Worm (Caenorhabditis elegans) whole organism, L2 larva: ENCODE results near the gene R07B1.5.

ENCODE experiments used
- C34F6.9 ChIP-seq: fragments of 150-350 bp; optimal IDR thresholded peaks from 2 replicates; lab custom pipeline; 2014; ENCODE audit warnings: missing biosample characterization, missing genetic modification characterization
- F13H6.1 ChIP-seq: sonication (generic microtip); optimal IDR thresholded peaks from 2 replicates; lab custom pipeline; 2016; ENCODE audit warnings: missing genetic modification characterization, missing compliant biosample characterization
- Y55F3AM.14 ChIP-seq: fragments of 200-800 bp; sonication (Bioruptor generic); optimal IDR thresholded peaks from 2 replicates; lab custom pipeline; 2018; ENCODE audit warnings: mild to moderate bottlenecking, missing genetic modification characterization, missing compliant biosample characterization
- ZK546.5 ChIP-seq: sonication (generic microtip); optimal IDR thresholded peaks from 2 replicates; lab custom pipeline; 2017; ENCODE audit warnings: missing biosample characterization, missing genetic modification characterization
- alr-1 ChIP-seq: fragments of 150-350 bp; optimal IDR thresholded peaks from 2 replicates; lab custom pipeline; 2014; ENCODE audit warnings: missing biosample characterization, missing genetic modification characterization
- aly-2 ChIP-seq: fragments of 150-350 bp; optimal IDR thresholded peaks from 2 replicates; lab custom pipeline; 2014; ENCODE audit warnings: missing biosample characterization, missing genetic modification characterization
- ama-1 ChIP-seq: fragments of 150-350 bp; optimal IDR thresholded peaks from 2 replicates; lab custom pipeline; 2018; ENCODE audit warnings: inconsistent platforms
- blmp-1 ChIP-seq: sonication (generic microtip); optimal IDR thresholded peaks from 2 replicates; lab custom pipeline; 2017; ENCODE audit warnings: missing genetic modification characterization, mild to moderate bottlenecking, missing compliant biosample characterization, antibody characterized with exemption, moderate library complexity; ENCODE audit not compliant: insufficient read depth
- ceh-16 ChIP-seq: fragments of 150-350 bp; optimal IDR thresholded peaks from 2 replicates; lab custom pipeline; 2014; ENCODE audit warnings: missing biosample characterization, missing genetic modification characterization
- ceh-82 ChIP-seq: fragments of 150-350 bp; optimal IDR thresholded peaks from 2 replicates; lab custom pipeline; 2014; ENCODE audit warnings: missing biosample characterization, missing genetic modification characterization
- crh-2 ChIP-seq: sonication (generic microtip); optimal IDR thresholded peaks from 2 replicates; lab custom pipeline; 2017; ENCODE audit warnings: missing biosample characterization, missing genetic modification characterization
- dmd-4 ChIP-seq: sonication (generic microtip); optimal IDR thresholded peaks from 2 replicates; lab custom pipeline; 2017; ENCODE audit warnings: missing biosample characterization, missing genetic modification characterization
- egl-27 ChIP-seq: sonication (generic microtip); optimal IDR thresholded peaks from 3 replicates; lab custom pipeline; 2017; ENCODE audit warnings: missing biosample characterization, missing genetic modification reagents, missing genetic modification characterization
- elt-1 ChIP-seq: fragments of 150-350 bp; optimal IDR thresholded peaks from 2 replicates; lab custom pipeline; 2014; ENCODE audit warnings: missing biosample characterization, missing genetic modification characterization
- elt-3 ChIP-seq: sonication (generic microtip); optimal IDR thresholded peaks from 2 replicates; lab custom pipeline; 2017; ENCODE audit warnings: missing biosample characterization, missing genetic modification characterization
- fos-1 ChIP-seq: fragments of 150-350 bp; optimal IDR thresholded peaks from 2 replicates; lab custom pipeline; 2014; ENCODE audit warnings: missing biosample characterization, missing genetic modification characterization
- gmeb-1 ChIP-seq: fragments of 150-350 bp; optimal IDR thresholded peaks from 2 replicates; lab custom pipeline; 2014; ENCODE audit warnings: missing biosample characterization, missing genetic modification characterization
- lin-11 ChIP-seq: fragments of 150-350 bp; sonication (generic microtip); optimal IDR thresholded peaks from 2 replicates; lab custom pipeline; 2014; ENCODE audit warnings: missing biosample characterization, missing genetic modification characterization, inconsistent platforms, mixed read lengths
- lin-13 ChIP-seq: fragments of 150-350 bp; optimal IDR thresholded peaks from 2 replicates; lab custom pipeline; 2014; ENCODE audit warnings: missing biosample characterization, missing genetic modification reagents, missing genetic modification characterization
- lin-39 ChIP-seq: fragments of 150-350 bp; optimal IDR thresholded peaks from 2 replicates; lab custom pipeline; 2014; ENCODE audit warnings: missing biosample characterization, missing genetic modification reagents, missing genetic modification characterization
- lsy-2 ChIP-seq, 2 experiments: fragments of 150-350 bp in 1 of 2; sonication (generic microtip) in 1 of 2; optimal IDR thresholded peaks; 2 replicates each; lab custom pipeline; 2014 to 2017; ENCODE audit warnings: missing biosample characterization in 2 of 2, missing genetic modification characterization in 2 of 2
- mab-5 ChIP-seq: fragments of 150-350 bp; optimal IDR thresholded peaks from 2 replicates; lab custom pipeline; 2014; ENCODE audit warnings: missing biosample characterization, missing genetic modification characterization
- mbf-1 ChIP-seq: sonication (generic microtip); optimal IDR thresholded peaks from 2 replicates; lab custom pipeline; 2017; ENCODE audit warnings: missing biosample characterization, missing genetic modification characterization
- mdl-1 ChIP-seq, 2 experiments: fragments of 150-350 bp in 1 of 2; sonication (generic microtip) in 1 of 2; optimal IDR thresholded peaks; 2 replicates each; lab custom pipeline; 2017; ENCODE audit warnings: missing biosample characterization in 2 of 2, missing genetic modification characterization in 2 of 2
- nhr-10 ChIP-seq: sonication (generic microtip); optimal IDR thresholded peaks from 2 replicates; lab custom pipeline; 2017; ENCODE audit warnings: missing biosample characterization, missing genetic modification characterization
- nhr-11 ChIP-seq: fragments of 150-350 bp; optimal IDR thresholded peaks from 2 replicates; lab custom pipeline; 2014; ENCODE audit warnings: missing biosample characterization, missing genetic modification characterization
- nhr-12 ChIP-seq: fragments of 150-350 bp; optimal IDR thresholded peaks from 2 replicates; lab custom pipeline; 2014; ENCODE audit warnings: missing biosample characterization, missing genetic modification characterization
- nhr-129 ChIP-seq: fragments of 150-350 bp; optimal IDR thresholded peaks from 2 replicates; lab custom pipeline; 2014; ENCODE audit warnings: missing biosample characterization, missing genetic modification characterization
- nhr-21 ChIP-seq: fragments of 150-350 bp; optimal IDR thresholded peaks from 2 replicates; lab custom pipeline; 2014; ENCODE audit warnings: missing biosample characterization, missing genetic modification characterization
- nhr-23 ChIP-seq: fragments of 150-350 bp; optimal IDR thresholded peaks from 2 replicates; lab custom pipeline; 2014; ENCODE audit warnings: missing biosample characterization, missing genetic modification reagents, missing genetic modification characterization
- nhr-237 ChIP-seq: fragments of 150-350 bp; optimal IDR thresholded peaks from 2 replicates; lab custom pipeline; 2014; ENCODE audit warnings: missing biosample characterization, missing genetic modification characterization
- nhr-25 ChIP-seq: fragments of 150-350 bp; sonication (generic microtip); optimal IDR thresholded peaks from 3 replicates; lab custom pipeline; 2014; ENCODE audit warnings: missing biosample characterization, missing genetic modification characterization
- nhr-6 ChIP-seq: fragments of 150-350 bp; optimal IDR thresholded peaks from 2 replicates; lab custom pipeline; 2014; ENCODE audit warnings: missing biosample characterization, missing genetic modification characterization
- nhr-77 ChIP-seq: fragments of 150-350 bp; optimal IDR thresholded peaks from 2 replicates; lab custom pipeline; 2014; ENCODE audit warnings: missing biosample characterization, missing genetic modification characterization
- peb-1 ChIP-seq: fragments of 150-350 bp; optimal IDR thresholded peaks from 2 replicates; lab custom pipeline; 2014; ENCODE audit warnings: missing biosample characterization, missing genetic modification characterization
- sem-4 ChIP-seq: fragments of 150-350 bp; optimal IDR thresholded peaks from 2 replicates; lab custom pipeline; 2014; ENCODE audit warnings: missing biosample characterization, missing genetic modification reagents, missing genetic modification characterization
- skn-1 ChIP-seq: sonication (generic microtip); optimal IDR thresholded peaks from 2 replicates; lab custom pipeline; 2017; ENCODE audit warnings: missing biosample characterization, missing genetic modification characterization
- sma-3 ChIP-seq: sonication (generic microtip); optimal IDR thresholded peaks from 2 replicates; lab custom pipeline; 2016; ENCODE audit warnings: missing genetic modification reagents, missing genetic modification characterization, missing compliant biosample characterization
- sma-9 ChIP-seq, 2 experiments: fragments of 150-350 bp in 1 of 2; sonication (generic microtip) in 1 of 2; optimal IDR thresholded peaks; 2 replicates each; lab custom pipeline; 2014 to 2016; ENCODE audit warnings: missing genetic modification characterization in 2 of 2, mild to moderate bottlenecking in 1 of 2, missing biosample characterization in 1 of 2, missing compliant biosample characterization in 1 of 2, missing genetic modification reagents in 1 of 2, moderate library complexity in 1 of 2
- snpc-4 ChIP-seq: fragments of 150-350 bp; optimal IDR thresholded peaks from 2 replicates; lab custom pipeline; 2014; ENCODE audit warnings: missing biosample characterization, missing genetic modification characterization
- unc-39 ChIP-seq: fragments of 150-350 bp; optimal IDR thresholded peaks from 2 replicates; lab custom pipeline; 2014; ENCODE audit warnings: missing biosample characterization, missing genetic modification characterization
- unc-55 ChIP-seq: fragments of 150-350 bp; sonication (generic microtip); optimal IDR thresholded peaks from 3 replicates; lab custom pipeline; 2014; ENCODE audit warnings: missing biosample characterization, missing genetic modification reagents, missing genetic modification characterization
- unc-62 ChIP-seq: fragments of 150-350 bp; optimal IDR thresholded peaks from 2 replicates; lab custom pipeline; 2014; ENCODE audit warnings: missing biosample characterization, missing genetic modification reagents, missing genetic modification characterization
- ztf-1 ChIP-seq: fragments of 200-800 bp; sonication (Bioruptor generic); conservative IDR thresholded peaks from 2 replicates; pipeline ENCODE4 v1.3.6; 2022; ENCODE audit warnings: missing genetic modification characterization, missing compliant biosample characterization
- ztf-11 ChIP-seq: sonication (generic microtip); optimal IDR thresholded peaks from 2 replicates; lab custom pipeline; 2017; ENCODE audit warnings: missing biosample characterization, missing genetic modification characterization
- ztf-4 ChIP-seq: fragments of 150-350 bp; optimal IDR thresholded peaks from 2 replicates; lab custom pipeline; 2014; ENCODE audit warnings: missing biosample characterization, missing genetic modification characterization

The R07B1.5 gene

ce11 chrX:9831215-9831614 lies 32.2 kb upstream of the R07B1.5 start, which contains the start of gene rrc-1:
TSS of gene rrc-1 (minus strand) at chrX:9831288.
- TF ChIP-seq nhr-23 (tag; lab: Kevin White, UChicago) (no peak), nhr-10 (no peak), snpc-4 (tag; lab: Kevin White, UChicago) (no peak), gmeb-1 (tag; lab: Kevin White, UChicago) (no peak), sem-4 (tag; lab: Kevin White, UChicago) (no peak), mbf-1 (tag; lab: Kevin White, UChicago) (no peak), nhr-6 (tag; lab: Kevin White, UChicago) (no peak), Y55F3AM.14 (GFP tag; lab: Kevin White, UChicago) (no peak), ZK546.5 (tag; lab: Kevin White, UChicago) (no peak), ama-1 (lab: Kevin White, UChicago) (no peak), peb-1 (tag; lab: Kevin White, UChicago) (no peak), nhr-11 (no peak), sma-3 (GFP tag; lab: Kevin White, UChicago) (no peak), ceh-16 (no peak), nhr-77 (tag; lab: Kevin White, UChicago) (no peak), nhr-12 (tag; lab: Kevin White, UChicago) (no peak), unc-55 (GFP tag; lab: Kevin White, UChicago) (no peak), nhr-237 (no peak), lsy-2 (tag; optimal IDR thresholded peaks at IDR 0.05; lab: Kevin White, UChicago) (no peak), C34F6.9 (no peak)

ce11 chrX:9832370-9832769 lies 31.0 kb upstream of the R07B1.5 start:
- TF ChIP-seq F13H6.1 (tag; lab: Kevin White, UChicago) (peak; percentile 45), nhr-129 (tag; lab: Kevin White, UChicago) (peak; percentile 42), sma-9 (GFP tag; optimal IDR thresholded peaks at IDR 0.05; lab: Kevin White, UChicago) (no peak), sma-9 (tag; optimal IDR thresholded peaks at IDR 0.05; lab: Kevin White, UChicago) (no peak)
- TF ChIP-seq, all 48 proteins: peak for 2

- TF ChIP-seq lin-11 = peak; percentile 17
- TF ChIP-seq nhr-12 (tag; lab: Kevin White, UChicago) = no peak
- TF ChIP-seq ama-1 (lab: Kevin White, UChicago) = peak; percentile 4
- TF ChIP-seq ZK546.5 (tag; lab: Kevin White, UChicago) = no peak
- no peak for TF ChIP-seq ztf-11
- TF ChIP-seq sem-4 (tag; lab: Kevin White, UChicago) = peak; percentile 74
- TF ChIP-seq crh-2 (tag; lab: Kevin White, UChicago) = peak; percentile 88
- no peak for TF ChIP-seq elt-1 (tag; lab: Kevin White, UChicago)
- TF ChIP-seq C34F6.9 = peak; percentile 93
- no peak for TF ChIP-seq ztf-1 (GFP tag; lab: Robert Waterston, UW)
- no peak for TF ChIP-seq mab-5 (tag; lab: Kevin White, UChicago)
- no peak for TF ChIP-seq elt-3 (tag; lab: Kevin White, UChicago)
- TF ChIP-seq sma-3 (GFP tag; lab: Kevin White, UChicago) = peak; percentile 4
- TF ChIP-seq lin-39 (tag; lab: Kevin White, UChicago) = no peak
- TF ChIP-seq nhr-6 (tag; lab: Kevin White, UChicago) = peak; percentile 65
- no peak for TF ChIP-seq alr-1 (tag; lab: Kevin White, UChicago)
- peak; percentile 71 for TF ChIP-seq unc-55 (GFP tag; lab: Kevin White, UChicago)
- no peak for TF ChIP-seq mbf-1 (tag; lab: Kevin White, UChicago)
- TF ChIP-seq nhr-21 = peak; percentile 3
- peak; percentile 59 for TF ChIP-seq sma-9 (GFP tag; optimal IDR thresholded peaks at IDR 0.05; lab: Kevin White, UChicago)
- TF ChIP-seq sma-9 (tag; optimal IDR thresholded peaks at IDR 0.05; lab: Kevin White, UChicago) = no peak
- TF ChIP-seq ceh-16 = no peak
- TF ChIP-seq egl-27 (tag; lab: Kevin White, UChicago) = no peak
- no peak for TF ChIP-seq blmp-1 (tag; lab: Kevin White, UChicago)
- no peak for TF ChIP-seq gmeb-1 (tag; lab: Kevin White, UChicago)
- no peak for TF ChIP-seq Y55F3AM.14 (GFP tag; lab: Kevin White, UChicago)
- no peak for TF ChIP-seq nhr-77 (tag; lab: Kevin White, UChicago)
- peak; percentile 91 for TF ChIP-seq nhr-129 (tag; lab: Kevin White, UChicago)
- peak; percentile 24 to 79 for TF ChIP-seq lsy-2 (tag; optimal IDR thresholded peaks at IDR 0.05; lab: Kevin White, UChicago)
- no peak for TF ChIP-seq ceh-82 (tag; lab: Kevin White, UChicago)
- TF ChIP-seq nhr-23 (tag; lab: Kevin White, UChicago) = no peak
- peak; percentile 21 to 92 for TF ChIP-seq mdl-1 (tag; optimal IDR thresholded peaks at IDR 0.05; lab: Kevin White, UChicago)
- peak; percentile 26 for TF ChIP-seq ztf-4 (tag; lab: Kevin White, UChicago)
- no peak for TF ChIP-seq peb-1 (tag; lab: Kevin White, UChicago)
- TF ChIP-seq unc-62 (GFP tag; lab: Kevin White, UChicago) = no peak
- peak; percentile 30 for TF ChIP-seq skn-1 (tag; lab: Kevin White, UChicago)
- TF ChIP-seq lin-13 = peak; percentile 55
- TF ChIP-seq nhr-25 (tag; lab: Kevin White, UChicago) = peak; percentile 58
- TF ChIP-seq unc-39 (tag; lab: Kevin White, UChicago) = no peak
- TF ChIP-seq aly-2 (tag; lab: Kevin White, UChicago) = no peak
- TF ChIP-seq nhr-237 = no peak
- peak; percentile 84 for TF ChIP-seq fos-1 (tag; lab: Kevin White, UChicago)
- no peak for TF ChIP-seq nhr-10
- no peak for TF ChIP-seq dmd-4 (tag; lab: Kevin White, UChicago)
- TF ChIP-seq snpc-4 (tag; lab: Kevin White, UChicago) = peak; percentile 8
These were observed 25.3 kb upstream of the R07B1.5 start, which contains the start of gene ipla-2 for ce11 chrX:9837989-9838541. TSS of gene ipla-2 (minus strand) at chrX:9838039.
